Fruit fly (Drosophila melanogaster) Kc167 (cell line): ENCODE measurements around the gene H15.

ENCODE experiments used
- Myc ChIP-seq: fragments of >200 bp; optimal IDR thresholded peaks from 2 replicates; lab custom pipeline; 2017; ENCODE audit warnings: missing external identifiers
- Sin3A ChIP-seq: fragments of >200 bp; optimal IDR thresholded peaks from 2 replicates; lab custom pipeline; 2018; ENCODE audit warnings: missing external identifiers
- h ChIP-seq: fragments of >200 bp; optimal IDR thresholded peaks from 3 replicates; lab custom pipeline; 2018; ENCODE audit warnings: missing external identifiers
- insv ChIP-seq: fragments of >200 bp; optimal IDR thresholded peaks from 3 replicates; lab custom pipeline; 2018; ENCODE audit warnings: missing external identifiers

DNA sequence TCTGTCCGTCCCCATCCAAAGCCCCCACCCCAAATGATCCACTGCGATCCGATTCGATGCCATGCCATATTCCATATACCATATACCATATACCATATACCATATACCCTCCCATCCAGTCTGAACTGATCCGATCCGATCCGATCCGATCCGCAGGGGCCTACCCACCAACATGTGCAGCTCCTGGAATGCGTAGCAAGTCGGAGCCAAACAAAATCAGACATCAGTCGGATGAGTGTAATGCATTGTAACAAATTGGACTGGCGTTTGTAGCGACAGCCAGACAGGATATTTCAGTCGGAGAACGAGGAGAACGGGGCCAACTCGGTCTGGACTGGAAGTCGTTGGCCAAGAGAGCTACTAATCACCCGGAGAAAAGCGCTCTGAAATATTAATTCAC, 25.7 kb downstream of the H15 start:
- no peak for TF ChIP-seq Sin3A (lab: Kevin White, UChicago)
- TF ChIP-seq Myc (lab: Kevin White, UChicago): no peak
- no peak for TF ChIP-seq h (lab: Kevin White, UChicago)
- no peak for TF ChIP-seq insv (lab: Kevin White, UChicago)
